Worm (Caenorhabditis elegans): Measurements from ENCODE around the gene nrde-2.

Gene nrde-2

DNA sequence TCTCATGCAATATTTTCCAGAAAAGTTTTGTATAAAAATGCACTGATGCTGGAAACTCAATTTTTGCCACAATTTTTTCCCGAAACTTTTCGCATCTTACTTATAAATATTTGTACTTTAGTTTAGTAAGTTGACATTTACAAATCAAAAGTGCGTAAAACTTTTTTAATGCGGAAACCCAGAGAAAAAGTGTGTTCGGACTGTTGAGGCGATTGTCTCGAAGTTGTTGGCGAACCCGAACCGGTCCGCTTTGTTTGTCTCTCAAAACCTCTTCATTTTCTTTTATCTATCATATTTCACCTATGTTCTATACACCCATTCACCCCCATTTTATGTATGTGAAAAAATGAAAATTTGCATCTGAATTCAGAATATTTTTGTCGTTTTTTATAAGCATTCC is 26.8 kb downstream of the nrde-2 start:
- TF ChIP-seq blmp-1 (tag; optimal IDR thresholded peaks at IDR 0.05; ENCODE audit: insufficient read depth) (peak; percentile 21), Y55F3AM.14 (GFP tag; optimal IDR thresholded peaks at IDR 0.05) (no peak), alr-1 (tag; optimal IDR thresholded peaks at IDR 0.05) (no peak), nhr-237 (tag; optimal IDR thresholded peaks at IDR 0.05) (no peak), nhr-25 (tag; optimal IDR thresholded peaks at IDR 0.05) (peak; percentile 48), unc-62 (GFP tag; optimal IDR thresholded peaks at IDR 0.05) (no peak), nhr-10 (tag; optimal IDR thresholded peaks at IDR 0.05) (no peak), C34F6.9 (tag; optimal IDR thresholded peaks at IDR 0.05) (no peak), gmeb-1 (tag; optimal IDR thresholded peaks at IDR 0.05) (no peak), snpc-4 (tag; optimal IDR thresholded peaks at IDR 0.05) (no peak), crh-2 (tag; optimal IDR thresholded peaks at IDR 0.05) (no peak), lin-13 (GFP tag; optimal IDR thresholded peaks at IDR 0.05) (no peak), elt-1 (tag; optimal IDR thresholded peaks at IDR 0.05) (no peak), F13H6.1 (tag; optimal IDR thresholded peaks at IDR 0.05) (peak; percentile 26), nhr-12 (tag; optimal IDR thresholded peaks at IDR 0.05) (no peak), sma-9 (GFP tag; optimal IDR thresholded peaks at IDR 0.05) (peak; percentile 29), sma-9 (tag; optimal IDR thresholded peaks at IDR 0.05) (no peak), mab-5 (tag; optimal IDR thresholded peaks at IDR 0.05) (no peak), nhr-129 (tag; optimal IDR thresholded peaks at IDR 0.05) (no peak), unc-55 (GFP tag; optimal IDR thresholded peaks at IDR 0.05) (no peak), ztf-1 (GFP tag; conservative IDR thresholded peaks at IDR 0.05) (no peak), ztf-11 (tag; optimal IDR thresholded peaks at IDR 0.05) (no peak), peb-1 (tag; optimal IDR thresholded peaks at IDR 0.05) (no peak)

DNA sequence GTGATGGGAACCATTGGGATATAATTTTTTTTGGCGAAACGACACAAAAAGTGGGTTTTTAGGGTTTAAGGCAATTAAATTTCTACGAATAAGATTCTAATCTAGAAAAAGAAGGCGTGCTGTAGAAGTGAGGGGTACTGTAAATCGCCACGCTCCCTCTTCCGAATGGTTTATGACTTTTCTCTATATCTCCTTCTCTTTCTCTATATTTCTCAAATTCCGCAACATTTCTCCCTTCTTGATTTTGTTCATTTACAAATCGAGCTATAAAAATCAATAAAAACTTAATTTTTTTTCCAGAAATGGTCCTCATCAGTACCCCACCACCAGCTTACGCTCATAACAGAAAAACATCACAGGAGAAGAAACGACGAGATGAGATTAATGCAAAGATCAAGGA is 29.3 kb downstream of the nrde-2 start, which contains the start of gene ref-1:
Gene ref-1 (plus strand): TSS at position 301 of the 400 bp plus-strand sequence.
- TF ChIP-seq R02D3.7 (tag; optimal IDR thresholded peaks at IDR 0.05) (no peak), lin-11 (tag; optimal IDR thresholded peaks at IDR 0.05) (no peak), Y55F3AM.14 (GFP tag; optimal IDR thresholded peaks at IDR 0.05) (no peak), nhr-11 (tag; optimal IDR thresholded peaks at IDR 0.05) (no peak)

DNA sequence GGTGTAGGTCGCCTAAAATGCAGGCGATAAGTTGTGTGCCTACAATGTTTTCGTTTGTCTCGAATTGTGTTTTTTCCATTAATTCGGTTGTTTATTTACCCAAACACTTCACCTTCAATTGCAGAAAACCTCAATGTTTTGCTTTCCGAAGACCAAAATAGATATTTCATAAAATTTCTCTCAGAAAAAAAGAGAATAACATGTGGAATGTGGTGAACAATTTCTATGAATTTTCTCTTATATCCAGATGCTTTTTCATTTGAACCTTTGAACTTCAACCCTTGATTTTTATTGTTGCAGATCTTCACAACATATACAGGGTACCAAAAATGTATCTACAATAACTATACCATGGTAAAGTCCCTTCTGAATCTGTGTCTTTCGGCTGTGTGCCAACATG is 41.0 kb downstream of the nrde-2 start, which contains the start of gene T01E8.1:
Gene T01E8.1 (plus strand): TSS at position 301 of the 400 bp plus-strand sequence.
- TF ChIP-seq nhr-77 (tag; optimal IDR thresholded peaks at IDR 0.05) (no peak), F13H6.1 (tag; optimal IDR thresholded peaks at IDR 0.05) (no peak), snpc-4 (tag; optimal IDR thresholded peaks at IDR 0.05) (no peak), fos-1 (tag; optimal IDR thresholded peaks at IDR 0.05) (no peak), elt-3 (tag; optimal IDR thresholded peaks at IDR 0.05) (no peak), alr-1 (tag; optimal IDR thresholded peaks at IDR 0.05) (no peak), ama-1 (optimal IDR thresholded peaks at IDR 0.05) (no peak), dmd-4 (tag; optimal IDR thresholded peaks at IDR 0.05) (no peak), nhr-11 (tag; optimal IDR thresholded peaks at IDR 0.05) (no peak), nhr-21 (tag; optimal IDR thresholded peaks at IDR 0.05) (no peak), Y55F3AM.14 (GFP tag; optimal IDR thresholded peaks at IDR 0.05) (no peak), nhr-10 (tag; optimal IDR thresholded peaks at IDR 0.05) (no peak), nhr-6 (tag; optimal IDR thresholded peaks at IDR 0.05) (no peak)

ce11 chrII:10204428-10205049 is 42.9 kb downstream of the nrde-2 start:
- peak in 1 of 2 experiments; percentile 11 for TF ChIP-seq lsy-2 (tag; optimal IDR thresholded peaks at IDR 0.05)
- no peak for TF ChIP-seq ceh-82 (tag; optimal IDR thresholded peaks at IDR 0.05)
- peak; percentile 54 for TF ChIP-seq F13H6.1 (tag; optimal IDR thresholded peaks at IDR 0.05)
- TF ChIP-seq unc-62 (GFP tag; optimal IDR thresholded peaks at IDR 0.05) = no peak
- peak; percentile 74 for TF ChIP-seq nhr-129 (tag; optimal IDR thresholded peaks at IDR 0.05)

DNA sequence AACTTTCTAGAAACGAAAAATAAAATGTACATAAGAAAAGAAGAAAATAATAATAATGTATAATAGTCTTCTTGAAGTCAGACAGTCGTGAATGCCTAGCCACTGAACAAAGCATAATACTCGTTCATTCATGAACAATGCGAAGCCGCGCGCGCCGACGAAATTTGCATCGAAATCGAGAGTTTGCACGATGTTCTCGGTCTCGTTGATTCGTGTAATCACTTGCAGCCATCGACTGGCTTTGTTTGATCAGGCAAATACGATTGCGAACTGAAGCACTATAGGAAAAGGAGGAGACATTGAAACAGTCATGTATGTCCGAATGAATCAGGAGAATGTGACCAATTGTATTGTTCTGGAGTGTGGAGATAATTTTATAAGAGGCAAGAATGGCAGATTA is 43.7 kb downstream of the nrde-2 start:
- TF ChIP-seq snpc-4 (tag; optimal IDR thresholded peaks at IDR 0.05) (no peak), blmp-1 (tag; optimal IDR thresholded peaks at IDR 0.05; ENCODE audit: insufficient read depth) (peak; percentile 50)

All from whole organism, L2 larva.